Fruit fly (Drosophila melanogaster) whole organism, embryonic: ENCODE results near the gene CG2157.
A peak's percentile ranks its signal among the peaks of the same experiment; 100 is the strongest.

ENCODE experiments used
- Bteb2 ChIP-seq: fragments of 200-800 bp; sonication (Bioruptor generic); optimal IDR thresholded peaks from 2 replicates; lab custom pipeline; 2016; ENCODE audit warnings: missing biosample characterization, missing genetic modification characterization
- CG10543 ChIP-seq: fragments of 200-800 bp; sonication (Bioruptor generic); optimal IDR thresholded peaks from 3 replicates; lab custom pipeline; 2017; ENCODE audit warnings: missing biosample characterization, mild to moderate bottlenecking, missing genetic modification characterization, moderate library complexity
- CG11085 ChIP-seq: fragments of 200-800 bp; sonication (Bioruptor generic); IDR thresholded peaks from 2 replicates; pipeline ENCODE4 v1.3.6; 2022; ENCODE audit warnings: missing biosample characterization, missing genetic modification characterization
- CG18599 ChIP-seq: fragments of 200-800 bp; sonication (Bioruptor generic); optimal IDR thresholded peaks from 3 replicates; lab custom pipeline; 2017; ENCODE audit warnings: missing biosample characterization, missing genetic modification characterization, mild to moderate bottlenecking, moderate library complexity, missing genetic modification reagents
- CG34376 ChIP-seq: fragments of 200-800 bp; sonication (Bioruptor generic); optimal IDR thresholded peaks from 2 replicates; lab custom pipeline; 2018; ENCODE audit warnings: missing biosample characterization, mild to moderate bottlenecking, missing genetic modification characterization
- CG4820 ChIP-seq: fragments of 200-800 bp; sonication (Bioruptor generic); optimal IDR thresholded peaks from 3 replicates; lab custom pipeline; 2016; ENCODE audit warnings: missing biosample characterization, missing genetic modification characterization
- CG6254 ChIP-seq: fragments of 200-800 bp; sonication (Bioruptor generic); optimal IDR thresholded peaks from 3 replicates; lab custom pipeline; 2017; ENCODE audit warnings: mild to moderate bottlenecking, missing biosample characterization, missing genetic modification reagents, missing genetic modification characterization
- CG7839 ChIP-seq: fragments of 200-800 bp; sonication (Bioruptor generic); optimal IDR thresholded peaks from 3 replicates; lab custom pipeline; 2018; ENCODE audit warnings: missing biosample characterization, mild to moderate bottlenecking, missing genetic modification characterization, moderate library complexity
- CG7928 ChIP-seq: fragments of 200-800 bp; sonication (Bioruptor generic); optimal IDR thresholded peaks from 2 replicates; lab custom pipeline; 2017; ENCODE audit warnings: missing biosample characterization, mild to moderate bottlenecking, missing genetic modification characterization
- Deaf1 ChIP-seq: fragments of 200-800 bp; optimal IDR thresholded peaks from 3 replicates; lab custom pipeline; 2019; ENCODE audit warnings: missing biosample characterization, mild to moderate bottlenecking, missing genetic modification characterization, moderate library complexity
- E2f2 ChIP-seq: fragments of 200-800 bp; sonication (Bioruptor generic); IDR thresholded peaks from 2 replicates; pipeline ENCODE4 v1.3.6; 2022; ENCODE audit warnings: missing biosample characterization, missing genetic modification characterization
- Fer3 ChIP-seq: fragments of 200-800 bp; sonication (Bioruptor generic); optimal IDR thresholded peaks from 2 replicates; lab custom pipeline; 2018; ENCODE audit warnings: missing biosample characterization, mild to moderate bottlenecking, missing genetic modification characterization, moderate library complexity
- Hey ChIP-seq: fragments of 200-800 bp; sonication (Bioruptor generic); optimal IDR thresholded peaks from 3 replicates; lab custom pipeline; 2018; ENCODE audit warnings: missing biosample characterization, mild to moderate bottlenecking, missing genetic modification characterization
- Hmx ChIP-seq: fragments of 200-800 bp; sonication (Bioruptor generic); optimal IDR thresholded peaks from 2 replicates; lab custom pipeline; 2016; ENCODE audit warnings: missing biosample characterization, missing genetic modification characterization
- Kr ChIP-seq: fragments of 200-800 bp; sonication (Bioruptor generic); optimal IDR thresholded peaks from 2 replicates; lab custom pipeline; 2017; ENCODE audit warnings: missing biosample characterization, mild to moderate bottlenecking, missing genetic modification characterization
- MBD-R2 ChIP-seq: fragments of 200-800 bp; sonication (Bioruptor generic); IDR thresholded peaks from 2 replicates; pipeline ENCODE4 v1.3.6; 2022; ENCODE audit warnings: missing biosample characterization, missing genetic modification characterization
- Mad ChIP-seq: fragments of 200-800 bp; sonication (Bioruptor generic); optimal IDR thresholded peaks from 2 replicates; lab custom pipeline; 2016; ENCODE audit warnings: missing biosample characterization, missing genetic modification characterization
- Max ChIP-seq: fragments of 200-800 bp; sonication (Bioruptor generic); optimal IDR thresholded peaks from 2 replicates; lab custom pipeline; 2016; ENCODE audit warnings: missing biosample characterization, mild to moderate bottlenecking, missing genetic modification characterization
- Med ChIP-seq: fragments of 200-800 bp; sonication (Bioruptor generic); peaks from one replicate; lab custom pipeline; 2016; ENCODE audit warnings: missing biosample characterization, missing genetic modification characterization, mild to moderate bottlenecking, inconsistent platforms, moderate library complexity
- Sry-β ChIP-seq: fragments of 200-800 bp; sonication (Bioruptor generic); optimal IDR thresholded peaks from 2 replicates; lab custom pipeline; 2018; ENCODE audit warnings: missing biosample characterization, mild to moderate bottlenecking, missing genetic modification characterization, moderate library complexity
- ac ChIP-seq: fragments of 200-800 bp; sonication (Bioruptor generic); optimal IDR thresholded peaks from 3 replicates; lab custom pipeline; 2017; ENCODE audit warnings: missing biosample characterization, mild to moderate bottlenecking, missing genetic modification characterization
- btn ChIP-seq: fragments of 200-800 bp; sonication (Bioruptor generic); optimal IDR thresholded peaks from 2 replicates; lab custom pipeline; 2016; ENCODE audit warnings: missing biosample characterization, missing genetic modification characterization
- chinmo ChIP-seq: fragments of 200-800 bp; sonication (Bioruptor generic); IDR thresholded peaks from 4 replicates; pipeline ENCODE4 v1.3.6; 2022; ENCODE audit warnings: missing biosample characterization, missing genetic modification characterization; ENCODE audit not compliant: partially characterized antibody
- crol ChIP-seq: fragments of 200-800 bp; sonication (Bioruptor generic); IDR thresholded peaks from 2 replicates; pipeline ENCODE4 v1.3.6; 2022; ENCODE audit warnings: missing biosample characterization, missing genetic modification characterization
- cwo ChIP-seq: fragments of 200-800 bp; sonication (Bioruptor generic); optimal IDR thresholded peaks from 3 replicates; lab custom pipeline; 2017; ENCODE audit warnings: missing biosample characterization, missing genetic modification characterization, mild to moderate bottlenecking, moderate library complexity, missing genetic modification reagents
- emc ChIP-seq: fragments of 200-800 bp; sonication (Bioruptor generic); optimal IDR thresholded peaks from 2 replicates; lab custom pipeline; 2016; ENCODE audit warnings: missing biosample characterization, missing genetic modification characterization
- exex ChIP-seq: fragments of 200-800 bp; sonication (Bioruptor generic); optimal IDR thresholded peaks from 4 replicates; lab custom pipeline; 2018; ENCODE audit warnings: missing biosample characterization, mild to moderate bottlenecking, missing genetic modification characterization, moderate library complexity
- fd96Cb ChIP-seq: fragments of 200-800 bp; sonication (Bioruptor generic); optimal IDR thresholded peaks from 2 replicates; lab custom pipeline; 2018; ENCODE audit warnings: missing biosample characterization, mild to moderate bottlenecking, missing genetic modification characterization, moderate library complexity
- gem ChIP-seq: fragments of 200-800 bp; sonication (Bioruptor generic); optimal IDR thresholded peaks from 2 replicates; lab custom pipeline; 2019; ENCODE audit warnings: missing biosample characterization, mild to moderate bottlenecking, missing genetic modification characterization, moderate library complexity
- grn ChIP-seq: fragments of 200-800 bp; sonication (Bioruptor generic); optimal IDR thresholded peaks from 3 replicates; lab custom pipeline; 2017; ENCODE audit warnings: missing biosample characterization, missing genetic modification characterization
- pb ChIP-seq: fragments of 200-800 bp; sonication (Bioruptor generic); optimal IDR thresholded peaks from 3 replicates; lab custom pipeline; 2016; ENCODE audit warnings: missing biosample characterization, missing genetic modification characterization
- peb ChIP-seq: fragments of 200-800 bp; sonication (Bioruptor generic); IDR thresholded peaks from 2 replicates; pipeline ENCODE4 v1.3.6; 2022; ENCODE audit warnings: missing biosample characterization, missing genetic modification characterization
- rib ChIP-seq: fragments of 200-800 bp; sonication (Bioruptor generic); IDR thresholded peaks from 2 replicates; pipeline ENCODE4 v1.3.6; 2022; ENCODE audit warnings: missing biosample characterization, missing genetic modification characterization
- row ChIP-seq: fragments of 200-800 bp; sonication (Bioruptor generic); IDR thresholded peaks from 3 replicates; pipeline ENCODE4 v1.3.6; 2022; ENCODE audit warnings: missing biosample characterization, missing genetic modification characterization
- sd ChIP-seq: fragments of 200-800 bp; sonication (Bioruptor generic); optimal IDR thresholded peaks from 3 replicates; lab custom pipeline; 2018; ENCODE audit warnings: missing biosample characterization, mild to moderate bottlenecking, missing genetic modification characterization, moderate library complexity
- sug ChIP-seq: fragments of 200-800 bp; optimal IDR thresholded peaks from 2 replicates; lab custom pipeline; 2019; ENCODE audit warnings: missing biosample characterization, mild to moderate bottlenecking, missing genetic modification characterization, moderate library complexity
- vnd ChIP-seq: fragments of 200-800 bp; sonication (Bioruptor generic); IDR thresholded peaks from 3 replicates; pipeline ENCODE4 v1.3.6; 2022; ENCODE audit warnings: missing biosample characterization, missing genetic modification characterization; ENCODE audit not compliant: partially characterized antibody
- zfh2 ChIP-seq: fragments of 200-800 bp; sonication (Bioruptor generic); optimal IDR thresholded peaks from 2 replicates; lab custom pipeline; 2016; ENCODE audit warnings: missing biosample characterization, missing genetic modification characterization

CG2157 gene

DNA sequence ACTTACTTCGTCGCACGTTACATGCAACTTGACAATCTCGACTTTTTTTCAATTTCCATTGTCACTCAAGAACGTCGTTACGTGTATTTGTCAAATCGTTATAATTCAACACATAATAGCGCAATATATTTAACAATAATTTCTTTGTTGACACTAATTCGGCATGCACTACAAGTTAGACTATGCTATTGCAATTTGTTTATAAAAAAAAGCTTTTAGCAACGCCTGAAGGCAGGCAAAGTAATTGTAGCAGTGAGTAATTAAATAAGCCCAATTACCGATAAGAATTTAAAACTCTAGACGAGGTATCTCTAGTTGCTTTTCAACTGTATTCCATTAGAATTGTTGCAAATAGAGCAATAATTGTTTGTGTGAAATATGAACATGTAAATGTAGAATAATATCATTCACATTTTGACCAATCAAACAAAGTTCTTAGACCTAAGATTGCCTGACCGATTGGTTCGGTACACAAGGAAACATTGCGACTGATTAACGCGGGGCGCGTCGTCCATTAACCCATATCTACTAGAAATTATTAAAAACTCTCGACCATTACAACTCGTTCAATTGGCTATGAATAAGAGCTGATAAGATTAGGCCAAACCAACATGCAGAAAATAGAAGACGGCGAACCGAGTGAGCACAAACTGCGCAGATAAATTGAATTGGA is 28.1 kb upstream of the CG2157 start (continued):
- TF ChIP-seq Bteb2 (no peak), CG4820 (GFP tag; lab: Kevin White, UChicago) (no peak), CG7839 (tag; lab: Kevin White, UChicago) (no peak), Hmx (no peak), Max (GFP tag; lab: Kevin White, UChicago) (no peak), pb (GFP tag; lab: Kevin White, UChicago) (no peak), CG34376 (GFP tag; lab: Kevin White, UChicago) (peak; percentile 41), Med (GFP tag; lab: Kevin White, UChicago) (peak; percentile 39), fd96Cb (tag; lab: Kevin White, UChicago) (no peak), E2f2 (GFP tag; lab: Robert Waterston, UW) (0 out of 2 replicates have a peak, but pooled peaks have one; percentile 6), gem (tag; lab: Kevin White, UChicago) (no peak), chinmo (GFP tag; lab: Robert Waterston, UW) (0 out of 4 replicates have a peak, but pooled peaks have one; percentile 49), CG6254 (GFP tag; lab: Kevin White, UChicago) (no peak), peb (no peak), CG7928 (GFP tag; lab: Kevin White, UChicago) (no peak)
- TF ChIP-seq, all 482 proteins: peak for 10

DNA sequence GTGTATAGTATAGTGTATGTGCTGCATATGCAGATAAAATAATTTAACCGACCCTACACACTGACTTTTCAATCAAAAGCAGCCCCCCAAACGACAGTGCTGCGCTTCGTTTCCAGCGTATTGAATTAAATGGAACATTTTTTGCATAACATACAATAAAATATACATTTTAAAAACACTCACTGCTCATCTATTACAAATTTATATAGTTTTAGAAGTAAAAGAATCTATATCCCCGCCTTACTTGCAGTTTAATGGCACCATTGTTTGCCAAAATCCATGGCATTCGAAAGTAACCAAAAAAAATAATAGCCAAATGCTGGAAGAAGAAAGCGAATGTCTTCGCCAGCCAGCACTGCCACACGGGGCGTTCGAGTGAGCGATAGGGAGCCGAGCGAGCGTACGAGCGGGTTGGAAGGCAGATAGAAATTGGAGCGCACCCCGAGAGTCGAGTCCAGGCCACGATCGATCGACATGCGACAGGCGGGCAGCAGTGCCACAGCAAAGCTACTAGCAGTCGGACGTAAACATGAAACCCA is 27.3 kb upstream of the CG2157 start, which contains the start of gene CG15209:
Gene CG15209, plus strand, starts transcription at position 489 of the 539 bp plus-strand sequence.
- TF ChIP-seq Med (GFP tag; lab: Kevin White, UChicago) (peak; percentile 2), sug (peak; percentile 11), CG11085 (GFP tag; lab: Robert Waterston, UW) (no peak), CG10543 (GFP tag; lab: Kevin White, UChicago) (peak; percentile 13), Sry-β (peak; percentile 79), row (GFP tag; lab: Robert Waterston, UW) (0 out of 3 replicates have a peak, but pooled peaks have one; percentile 11), Deaf1 (tag; lab: Kevin White, UChicago) (peak; percentile 75), btn (GFP tag; lab: Kevin White, UChicago) (no peak)

DNA sequence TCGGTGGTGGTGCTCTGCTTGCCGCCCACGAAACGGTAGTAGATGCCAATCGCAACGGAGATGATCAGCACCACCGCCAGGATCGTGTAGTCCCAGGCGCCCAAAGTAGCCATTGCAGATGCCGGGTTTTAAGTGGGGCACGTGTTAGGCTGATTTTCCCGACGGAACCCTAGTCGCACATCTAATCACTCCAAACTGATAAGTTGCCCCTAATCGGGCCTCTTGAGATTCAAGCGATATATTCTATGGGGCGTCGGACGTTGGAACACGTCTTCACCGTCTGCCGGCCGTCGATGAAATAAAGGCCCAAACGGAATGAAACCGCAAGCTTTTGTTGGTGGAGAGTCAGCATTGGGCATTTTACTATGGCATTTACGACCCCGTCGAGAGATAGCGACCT is 24.3 kb upstream of the CG2157 start, which contains the start of gene CG32669:
Gene CG32669, minus strand, starts transcription at position 275 of the 400 bp plus-strand sequence.
- peak; percentile 40; the same call in 1 of the 3 replicates for TF ChIP-seq vnd (GFP tag; lab: Robert Waterston, UW)
- no peak for TF ChIP-seq Mad (GFP tag; lab: Kevin White, UChicago)
- no peak for TF ChIP-seq crol
- TF ChIP-seq Hey, result peak; percentile 100
- TF ChIP-seq Fer3 (tag; lab: Kevin White, UChicago), result no peak
- peak; percentile 17 for TF ChIP-seq sug
- no peak for TF ChIP-seq zfh2
- peak; percentile 73 for TF ChIP-seq grn
- TF ChIP-seq exex (tag; lab: Kevin White, UChicago), result peak; percentile 69
- TF ChIP-seq cwo, result peak; percentile 54
- no peak for TF ChIP-seq MBD-R2 (GFP tag; lab: Robert Waterston, UW)
- TF ChIP-seq ac (GFP tag; lab: Kevin White, UChicago), result no peak
- no peak for TF ChIP-seq Kr (GFP tag; lab: Kevin White, UChicago)
- TF ChIP-seq emc (GFP tag; lab: Kevin White, UChicago), result no peak
- no peak for TF ChIP-seq CG18599
- no peak for TF ChIP-seq CG7839 (tag; lab: Kevin White, UChicago)
- peak; percentile 3 for TF ChIP-seq sd
- no peak for TF ChIP-seq rib
